Worm (Caenorhabditis elegans): ENCODE data around the gene F07C6.4.
"Not testable (repeated sequence)": the region's sequence is repeated elsewhere in the genome, so short reads cannot be mapped to it uniquely, and the experiment has no call there.

Gene F07C6.4

DNA sequence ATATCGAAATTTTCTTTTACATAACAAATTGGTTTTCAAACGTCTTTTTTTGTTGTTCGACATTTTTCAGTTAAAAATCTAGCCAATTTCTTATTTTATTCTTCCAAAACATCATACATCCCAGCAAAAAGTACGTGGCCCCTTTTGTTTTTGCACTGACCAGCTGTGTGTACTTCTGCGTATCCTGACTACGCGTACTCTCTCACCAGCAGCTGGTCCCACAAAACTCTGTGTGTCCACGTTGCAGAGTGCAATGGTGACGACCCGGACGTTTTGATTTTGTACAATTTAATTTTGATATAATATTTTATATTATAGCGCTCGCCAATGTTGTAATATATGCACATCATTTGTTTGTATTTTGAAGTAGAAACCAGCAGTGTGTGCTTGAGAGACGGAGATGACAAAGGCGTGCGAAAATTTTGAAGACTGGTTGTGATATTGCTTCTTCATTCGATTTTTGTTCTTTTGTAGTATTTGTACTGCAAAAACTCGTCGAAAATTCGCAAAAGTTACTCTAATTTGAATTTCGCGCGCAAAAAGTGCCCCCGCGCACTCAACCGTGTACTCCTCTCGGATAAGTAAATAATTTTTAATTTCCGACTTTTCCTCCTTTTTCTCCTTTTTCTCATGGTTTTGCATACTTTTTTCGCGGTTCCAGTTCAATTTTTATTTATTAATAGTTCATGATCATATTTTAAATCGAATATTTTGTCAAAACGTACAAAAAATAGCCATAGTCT is 48.8 kb downstream of the F07C6.4 start:
- TF ChIP-seq unc-62 (GFP tag; optimal IDR thresholded peaks at IDR 0.05) = no peak

DNA sequence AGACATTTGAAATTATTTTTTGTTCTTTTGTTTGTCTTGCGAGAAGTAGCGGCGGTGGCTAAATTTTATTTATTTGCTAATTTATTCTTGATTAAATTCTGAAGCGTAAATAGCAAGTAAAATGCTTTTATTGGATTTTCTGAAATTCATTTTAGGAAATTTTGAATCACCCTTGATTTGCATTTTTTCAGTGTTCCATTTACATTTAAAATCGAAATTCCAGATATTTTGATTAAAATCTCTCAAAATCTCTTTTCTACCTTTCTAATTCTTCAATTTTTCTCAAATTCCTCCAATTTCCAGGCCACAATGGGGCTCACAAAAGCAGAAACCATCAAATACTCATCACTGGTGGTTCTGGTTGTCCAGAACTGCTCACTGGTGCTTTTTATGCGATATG is 49.5 kb downstream of the F07C6.4 start, which contains the start of gene nstp-5:
Gene nstp-5 (plus strand): TSS at position 301 of the 400 bp plus-strand sequence.
- TF ChIP-seq unc-62 (GFP tag; optimal IDR thresholded peaks at IDR 0.05) = no peak

DNA sequence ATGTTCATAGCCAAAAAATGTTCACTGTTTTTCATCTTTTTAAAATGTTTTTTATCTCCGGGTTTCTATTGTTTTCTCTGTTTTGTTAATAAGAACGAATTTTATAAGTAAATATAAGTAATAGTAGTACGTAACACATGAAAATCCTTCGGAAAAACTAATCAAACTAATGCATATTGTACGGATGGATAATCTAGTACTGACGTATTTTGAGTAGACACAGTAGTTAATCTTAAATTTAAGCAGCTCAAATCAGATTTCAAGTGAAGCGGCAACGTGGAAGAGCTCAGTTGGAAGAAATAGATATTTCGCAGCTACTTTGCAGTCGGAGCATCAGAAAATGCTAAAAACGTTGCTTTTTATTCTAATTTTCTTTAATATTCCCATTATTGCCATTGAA is 54.1 kb downstream of the F07C6.4 start, which contains the start of gene gcy-18:
Gene gcy-18 (plus strand): TSS at position 301 of the 400 bp plus-strand sequence.
- TF ChIP-seq unc-62 (GFP tag; optimal IDR thresholded peaks at IDR 0.05) = no peak

DNA sequence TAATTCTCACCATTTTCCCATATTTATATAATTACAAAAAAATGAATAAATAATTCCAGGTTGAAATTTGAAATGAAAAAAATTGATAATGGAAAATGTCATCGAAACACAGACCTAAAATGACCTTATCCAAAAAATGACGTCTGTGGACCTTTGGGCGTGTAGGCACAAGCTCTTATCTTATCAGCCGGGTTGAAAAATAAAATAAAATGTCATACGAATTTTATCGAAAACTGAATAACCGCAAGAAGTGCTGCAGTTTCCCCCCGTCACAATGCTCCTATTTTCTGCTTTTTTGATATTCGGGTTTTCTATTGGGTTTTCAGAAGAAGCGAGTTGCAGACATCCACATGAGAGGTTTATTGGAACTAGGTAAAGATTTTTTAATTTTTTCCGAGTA is 60.2 kb downstream of the F07C6.4 start, which contains the start of gene clec-186:
Gene clec-186 (plus strand): TSS at position 226 of the 400 bp plus-strand sequence.
- TF ChIP-seq unc-62 (GFP tag; optimal IDR thresholded peaks at IDR 0.05) = no peak

DNA sequence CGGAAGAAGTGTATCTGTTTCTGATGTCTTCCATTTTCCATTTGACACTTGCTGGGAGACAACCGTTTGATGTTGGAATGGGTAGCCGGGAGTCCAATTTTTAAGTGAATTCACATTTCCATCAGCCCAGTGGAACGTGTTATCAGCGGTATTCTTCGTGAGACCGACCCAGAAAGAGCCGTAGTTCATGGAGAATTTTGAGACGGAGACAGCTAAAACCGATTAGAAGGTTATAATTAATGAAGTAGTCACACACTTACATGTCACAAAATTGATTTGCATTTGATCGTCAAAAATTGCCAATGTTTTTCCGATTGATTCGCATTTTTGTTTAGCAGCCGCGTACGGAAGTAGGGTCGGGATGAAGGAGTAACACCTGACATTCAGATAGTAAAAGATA is 63.7 kb downstream of the F07C6.4 start:
- no peak for TF ChIP-seq unc-62 (GFP tag; optimal IDR thresholded peaks at IDR 0.05)

DNA sequence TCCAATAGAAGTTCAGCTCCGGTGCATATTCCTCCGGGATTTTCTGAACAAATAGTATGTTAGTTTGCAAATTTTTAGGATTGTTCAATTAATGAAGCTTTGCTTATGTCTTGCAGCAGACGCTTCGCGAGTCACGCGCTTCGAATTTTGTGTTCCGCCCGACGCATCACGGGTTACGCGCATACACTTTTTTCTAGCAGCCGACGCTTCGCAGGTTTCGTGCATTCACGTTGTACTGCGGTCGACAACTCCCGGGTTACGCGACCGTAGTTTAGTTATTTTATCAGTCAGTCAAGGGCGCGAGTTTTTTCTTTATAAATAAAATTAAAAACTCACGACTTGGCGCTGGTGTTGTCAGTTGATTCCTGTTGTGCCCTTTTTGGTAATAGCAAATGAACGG is 64.1 kb downstream of the F07C6.4 start:
- TF ChIP-seq unc-62 (GFP tag; optimal IDR thresholded peaks at IDR 0.05) = no peak

DNA sequence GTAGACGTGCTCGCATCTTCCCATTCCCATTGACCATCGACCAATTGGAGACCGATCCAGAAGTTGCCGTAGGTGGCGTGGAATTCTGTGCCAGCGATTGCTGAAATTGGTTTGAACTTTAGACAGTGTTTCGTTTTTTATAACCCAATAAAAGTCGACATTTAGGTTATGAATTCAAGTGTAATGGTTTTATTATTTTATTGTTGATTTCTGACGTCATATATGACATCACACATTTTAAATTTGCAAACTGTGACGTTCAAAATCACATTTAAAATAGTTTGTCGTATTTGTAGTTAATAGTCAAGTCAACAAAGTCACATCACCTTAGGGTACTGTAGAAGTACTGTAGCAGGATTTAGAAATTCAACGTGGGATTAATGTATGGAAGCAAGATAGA is 64.6 kb downstream of the F07C6.4 start:
- no peak for TF ChIP-seq unc-62 (GFP tag; optimal IDR thresholded peaks at IDR 0.05)

DNA sequence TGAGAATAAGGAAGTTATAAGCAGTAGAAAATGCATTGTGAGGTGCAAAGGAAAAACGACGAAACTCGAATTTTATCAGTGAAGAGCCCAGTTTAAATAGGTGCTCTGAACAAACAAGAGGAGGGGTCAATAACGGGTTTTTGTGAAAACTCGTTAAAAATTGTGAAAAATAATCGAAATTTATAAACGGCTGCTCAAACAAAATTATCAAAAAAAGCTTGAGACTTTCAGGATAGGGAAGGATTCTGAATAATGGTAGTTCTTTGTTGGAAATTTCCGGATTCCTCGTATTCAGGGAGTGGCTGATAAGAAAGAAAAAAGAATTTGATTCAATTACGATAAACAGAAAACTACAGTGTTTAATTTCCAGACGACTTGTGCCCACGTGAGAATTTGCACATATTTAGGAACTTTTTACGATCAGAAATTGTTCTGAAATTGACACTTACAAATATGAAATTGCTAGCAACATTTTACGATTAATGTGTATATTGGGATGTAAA is 65.8 kb downstream of the F07C6.4 start, which contains the start of gene clec-187:
Gene clec-187 (minus strand): TSS at position 51 of the 503 bp plus-strand sequence.
- TF ChIP-seq unc-62 (GFP tag; optimal IDR thresholded peaks at IDR 0.05) = no peak

DNA sequence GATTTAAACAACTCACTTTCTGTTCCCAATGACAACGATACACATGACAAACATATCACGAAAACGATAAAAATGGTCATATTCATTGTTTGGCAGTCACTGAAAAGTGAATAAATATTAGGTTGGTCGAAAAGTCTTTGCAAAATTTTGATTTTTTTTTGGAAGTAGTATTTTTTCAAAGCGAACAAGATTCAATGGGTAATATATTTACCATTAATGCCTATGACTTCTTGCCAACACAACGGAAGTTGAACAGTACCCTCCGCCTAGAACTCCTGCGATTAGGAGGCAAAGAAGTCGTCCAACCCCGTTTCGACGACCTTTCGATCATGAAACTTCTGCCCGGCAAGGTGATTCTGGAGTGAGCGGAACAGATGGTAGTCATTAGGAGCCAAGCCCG is 69.5 kb downstream of the F07C6.4 start, which contains the start of gene ZK896.1:
Gene ZK896.1 (minus strand): TSS at position 101 of the 400 bp plus-strand sequence.
- not testable (repeated sequence) for TF ChIP-seq unc-62 (GFP tag; optimal IDR thresholded peaks at IDR 0.05)

DNA sequence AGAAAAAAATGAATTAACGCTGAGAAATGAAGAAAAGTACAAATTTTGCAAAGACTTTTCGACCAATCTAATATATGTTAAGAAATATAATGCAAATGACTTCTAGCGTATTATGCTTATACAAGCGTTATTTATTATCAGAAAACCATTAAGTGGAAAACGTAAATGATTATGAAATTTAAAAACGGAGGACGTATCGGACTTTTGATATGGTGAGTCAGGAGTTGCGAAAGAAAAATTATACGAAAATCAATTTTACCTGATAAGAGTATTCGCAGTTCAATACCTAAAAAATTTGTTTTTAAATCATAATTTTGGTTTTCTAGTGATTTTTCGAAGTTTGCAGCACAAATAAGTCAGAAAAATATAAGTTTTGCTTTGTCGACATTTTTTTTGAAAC is 70.8 kb downstream of the F07C6.4 start:
- TF ChIP-seq unc-62 (GFP tag; optimal IDR thresholded peaks at IDR 0.05) = no peak

DNA sequence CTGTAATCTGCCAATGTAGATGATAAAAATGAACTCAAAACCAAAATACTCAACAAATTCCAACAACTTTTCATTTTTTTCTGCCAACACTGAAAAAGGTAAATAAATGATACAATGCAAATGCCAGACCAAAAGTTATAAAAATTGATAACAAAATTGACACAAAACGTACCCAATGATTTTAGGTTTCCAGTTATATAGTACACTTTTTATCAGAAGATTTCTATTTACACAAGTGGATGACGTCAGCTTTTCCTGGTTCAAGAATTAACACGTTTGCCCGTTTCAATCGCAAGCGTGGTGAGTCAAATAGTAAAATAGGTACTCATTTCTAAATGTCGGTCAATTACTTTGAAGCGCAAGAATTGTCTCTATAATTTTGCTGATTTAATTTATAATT is 73.8 kb downstream of the F07C6.4 start, which contains the start of gene ZK896.5:
Gene ZK896.5 (minus strand): TSS at position 89 of the 400 bp plus-strand sequence.
- no peak for TF ChIP-seq unc-62 (GFP tag; optimal IDR thresholded peaks at IDR 0.05)

Data from whole organism, dauer.